Fruit fly (Drosophila melanogaster): ENCODE data around the gene Mob3.

DNA sequence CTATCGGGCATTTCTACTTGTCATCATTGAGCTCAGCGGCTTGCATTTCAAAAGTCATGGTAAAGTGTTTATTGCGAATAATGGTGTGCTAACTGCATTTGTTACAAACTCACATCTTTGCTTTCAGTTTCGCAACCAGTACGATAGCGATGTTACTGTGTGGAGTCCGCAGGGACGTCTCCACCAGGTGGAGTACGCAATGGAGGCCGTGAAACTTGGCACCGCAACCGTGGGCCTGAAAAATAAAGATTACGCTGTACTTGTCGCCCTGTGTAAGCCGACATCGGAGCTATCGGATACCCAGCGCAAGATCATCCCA is 43.8 kb upstream of the Mob3 start:
- TF ChIP-seq vri (GFP tag; optimal IDR thresholded peaks at IDR 0.05) (no peak), CG11294 (GFP tag; IDR thresholded peaks at IDR 0.05) (no peak), pdm3 (GFP tag; optimal IDR thresholded peaks at IDR 0.05) (no peak), Gug (GFP tag; IDR thresholded peaks at IDR 0.05) (no peak)
